Fruit fly (Drosophila melanogaster) whole organism, pupa: ENCODE measurements around the gene CG13045.

Experiments
- CG10348 ChIP-seq: fragments of 200-800 bp; sonication (Bioruptor generic); IDR thresholded peaks from 2 replicates; pipeline ENCODE4 v1.3.6; 2022; ENCODE audit warnings: missing biosample characterization, missing genetic modification characterization
- CG12605 ChIP-seq: fragments of 200-800 bp; sonication (Bioruptor generic); IDR thresholded peaks from 2 replicates; pipeline ENCODE4 v1.3.6; 2022; ENCODE audit warnings: missing biosample characterization, missing genetic modification characterization
- CG13204 ChIP-seq: fragments of 200-800 bp; sonication (Bioruptor generic); optimal IDR thresholded peaks from 2 replicates; lab custom pipeline; 2018; ENCODE audit warnings: missing biosample characterization, mild to moderate bottlenecking, missing genetic modification characterization, moderate library complexity
- CG14655 ChIP-seq: fragments of 200-800 bp; sonication (Bioruptor generic); optimal IDR thresholded peaks from 3 replicates; lab custom pipeline; 2017; ENCODE audit warnings: mild to moderate bottlenecking, missing biosample characterization, missing genetic modification reagents, missing genetic modification characterization
- CG15710 ChIP-seq: fragments of 200-800 bp; sonication (Bioruptor generic); optimal IDR thresholded peaks from 2 replicates; lab custom pipeline; 2018; ENCODE audit warnings: missing biosample characterization, mild to moderate bottlenecking, missing genetic modification characterization, moderate library complexity
- CG17806 ChIP-seq: fragments of 200-800 bp; sonication (Bioruptor generic); optimal IDR thresholded peaks from 2 replicates; lab custom pipeline; 2018; ENCODE audit warnings: missing biosample characterization, mild to moderate bottlenecking, missing genetic modification characterization, moderate library complexity
- CG32121 ChIP-seq: fragments of 200-800 bp; sonication (Bioruptor generic); IDR thresholded peaks from 2 replicates; pipeline ENCODE4 v1.3.6; 2022; ENCODE audit warnings: missing biosample characterization, missing genetic modification characterization
- CG34367 ChIP-seq: fragments of 200-800 bp; sonication (Bioruptor generic); optimal IDR thresholded peaks from 2 replicates; lab custom pipeline; 2018; ENCODE audit warnings: missing biosample characterization, mild to moderate bottlenecking, missing genetic modification characterization
- CG4496 ChIP-seq: fragments of 200-800 bp; sonication (Bioruptor generic); IDR thresholded peaks from 3 replicates; pipeline ENCODE4 v1.3.6; 2022; ENCODE audit warnings: missing biosample characterization, missing genetic modification characterization
- CG8159 ChIP-seq: fragments of 200-800 bp; sonication (Bioruptor generic); optimal IDR thresholded peaks from 3 replicates; lab custom pipeline; 2018; ENCODE audit warnings: missing biosample characterization, mild to moderate bottlenecking, missing genetic modification characterization, moderate library complexity
- CG8301 ChIP-seq: fragments of 200-800 bp; sonication (Bioruptor generic); optimal IDR thresholded peaks from 2 replicates; lab custom pipeline; 2018; ENCODE audit warnings: missing biosample characterization, mild to moderate bottlenecking, missing genetic modification characterization
- CG9948 ChIP-seq: fragments of 200-800 bp; sonication (Bioruptor generic); optimal IDR thresholded peaks from 2 replicates; lab custom pipeline; 2018; ENCODE audit warnings: missing biosample characterization, mild to moderate bottlenecking, missing genetic modification characterization, moderate library complexity
- D1 ChIP-seq: fragments of 200-800 bp; sonication (Bioruptor generic); optimal IDR thresholded peaks from 2 replicates; lab custom pipeline; 2018; ENCODE audit warnings: missing biosample characterization, mild to moderate bottlenecking, missing genetic modification characterization, moderate library complexity
- EcR ChIP-seq: fragments of 200-800 bp; sonication (Bioruptor generic); optimal IDR thresholded peaks from 3 replicates; lab custom pipeline; 2019; ENCODE audit warnings: missing biosample characterization, missing genetic modification characterization, mild to moderate bottlenecking, moderate library complexity, missing genetic modification reagents
- Ets98B ChIP-seq: fragments of 200-800 bp; sonication (Bioruptor generic); IDR thresholded peaks from 2 replicates; pipeline ENCODE4 v1.3.6; 2022; ENCODE audit warnings: missing biosample characterization, missing genetic modification characterization
- Pif1A ChIP-seq: fragments of 200-800 bp; sonication (Bioruptor generic); optimal IDR thresholded peaks from 3 replicates; lab custom pipeline; 2016; ENCODE audit warnings: missing biosample characterization, missing genetic modification characterization
- Pif1B ChIP-seq: fragments of 200-800 bp; sonication (Bioruptor generic); optimal IDR thresholded peaks from 3 replicates; lab custom pipeline; 2016; ENCODE audit warnings: missing biosample characterization, missing genetic modification characterization
- Snoo ChIP-seq: fragments of 200-800 bp; sonication (Bioruptor generic); optimal IDR thresholded peaks from 3 replicates; lab custom pipeline; 2017; ENCODE audit warnings: missing biosample characterization, mild to moderate bottlenecking, missing genetic modification characterization, inconsistent platforms
- fd96Ca ChIP-seq: fragments of 200-800 bp; sonication (Bioruptor generic); IDR thresholded peaks from 3 replicates; pipeline ENCODE4 v1.3.6; 2022; ENCODE audit warnings: missing biosample characterization, missing genetic modification characterization
- gl ChIP-seq: fragments of 200-800 bp; sonication (Bioruptor generic); optimal IDR thresholded peaks from 2 replicates; lab custom pipeline; 2018; ENCODE audit warnings: missing biosample characterization, mild to moderate bottlenecking, missing genetic modification characterization
- rn ChIP-seq: fragments of 200-800 bp; sonication (Bioruptor generic); IDR thresholded peaks from 2 replicates; pipeline ENCODE4 v1.3.6; 2022; ENCODE audit warnings: missing biosample characterization, missing genetic modification characterization

The CG13045 gene

DNA sequence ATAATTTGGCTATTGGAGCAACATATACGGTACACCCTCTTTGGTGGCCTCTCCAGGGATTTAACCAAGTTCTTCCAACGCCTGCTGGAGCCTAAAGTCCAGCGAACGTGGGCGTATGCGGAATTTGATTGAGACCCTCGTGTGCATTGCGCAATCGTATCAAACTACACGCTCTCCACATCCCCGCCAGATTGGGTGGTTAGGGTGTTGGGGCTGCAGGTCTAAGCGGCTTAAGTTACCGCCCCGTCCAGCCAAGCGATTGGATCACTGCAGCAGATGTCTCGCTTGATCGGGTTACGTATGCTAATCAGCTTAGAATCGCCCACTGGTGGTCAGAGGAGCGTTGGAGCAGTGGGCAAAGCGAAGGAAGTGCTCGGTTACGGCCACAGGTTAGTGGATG, 40.0 kb upstream of the CG13045 start, which contains the start of gene CG33060:
Gene CG33060 (plus strand): TSS at position 301 of the 400 bp plus-strand sequence.
- no peak for TF ChIP-seq rn
- no peak for TF ChIP-seq D1 (tag; lab: Kevin White, UChicago)
- no peak for TF ChIP-seq Ets98B
- TF ChIP-seq Snoo: no peak
- no peak for TF ChIP-seq CG17806 (tag; lab: Kevin White, UChicago)
- TF ChIP-seq fd96Ca (GFP tag; lab: Robert Waterston, UW): no peak
- TF ChIP-seq CG10348: no peak
- no peak for TF ChIP-seq CG32121 (GFP tag; lab: Robert Waterston, UW)
- TF ChIP-seq CG4496 (GFP tag; lab: Robert Waterston, UW): no peak
- TF ChIP-seq EcR (GFP tag; lab: Kevin White, UChicago): no peak
- TF ChIP-seq Pif1B: no peak
- TF ChIP-seq CG8301 (tag; lab: Kevin White, UChicago): no peak
- no peak for TF ChIP-seq CG34367 (tag; lab: Kevin White, UChicago)
- TF ChIP-seq CG8159 (tag; lab: Kevin White, UChicago): no peak
- no peak for TF ChIP-seq CG13204 (GFP tag; lab: Kevin White, UChicago)
- TF ChIP-seq CG12605: no peak
- TF ChIP-seq CG14655: no peak
- TF ChIP-seq gl: no peak
- TF ChIP-seq CG9948 (tag; lab: Kevin White, UChicago): no peak
- TF ChIP-seq Pif1A (GFP tag; lab: Kevin White, UChicago): no peak

DNA sequence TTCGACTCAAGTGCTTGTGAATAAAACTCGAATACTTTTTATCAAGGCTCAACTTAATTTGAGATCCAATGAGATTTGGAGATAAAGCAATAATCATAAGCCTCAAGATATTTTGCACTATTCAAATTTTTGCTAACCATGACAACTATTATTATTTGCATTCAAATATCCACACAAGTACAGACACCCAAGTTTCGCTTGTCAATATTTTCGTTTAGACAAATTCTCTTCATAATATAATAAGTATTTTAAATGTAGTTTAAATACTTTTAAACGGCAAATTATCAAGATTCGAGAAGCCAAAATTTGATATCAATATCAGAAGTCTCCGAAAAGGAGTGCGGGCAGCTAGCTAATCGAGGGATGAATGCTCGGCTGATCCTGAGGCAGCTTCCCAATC, 38.7 kb upstream of the CG13045 start, which contains the start of gene CG33061:
Gene CG33061 (plus strand): TSS at position 301 of the 400 bp plus-strand sequence.
- no peak for TF ChIP-seq CG4496 (GFP tag; lab: Robert Waterston, UW)
- no peak for TF ChIP-seq CG34367 (tag; lab: Kevin White, UChicago)
- no peak for TF ChIP-seq CG9948 (tag; lab: Kevin White, UChicago)
- TF ChIP-seq CG17806 (tag; lab: Kevin White, UChicago): no peak
- no peak for TF ChIP-seq CG14655
- TF ChIP-seq D1 (tag; lab: Kevin White, UChicago): no peak
- TF ChIP-seq CG15710 (tag; lab: Kevin White, UChicago): no peak
- TF ChIP-seq EcR (GFP tag; lab: Kevin White, UChicago): no peak
- TF ChIP-seq gl: no peak
- no peak for TF ChIP-seq fd96Ca (GFP tag; lab: Robert Waterston, UW)
- no peak for TF ChIP-seq CG8159 (tag; lab: Kevin White, UChicago)
- no peak for TF ChIP-seq CG13204 (GFP tag; lab: Kevin White, UChicago)

DNA sequence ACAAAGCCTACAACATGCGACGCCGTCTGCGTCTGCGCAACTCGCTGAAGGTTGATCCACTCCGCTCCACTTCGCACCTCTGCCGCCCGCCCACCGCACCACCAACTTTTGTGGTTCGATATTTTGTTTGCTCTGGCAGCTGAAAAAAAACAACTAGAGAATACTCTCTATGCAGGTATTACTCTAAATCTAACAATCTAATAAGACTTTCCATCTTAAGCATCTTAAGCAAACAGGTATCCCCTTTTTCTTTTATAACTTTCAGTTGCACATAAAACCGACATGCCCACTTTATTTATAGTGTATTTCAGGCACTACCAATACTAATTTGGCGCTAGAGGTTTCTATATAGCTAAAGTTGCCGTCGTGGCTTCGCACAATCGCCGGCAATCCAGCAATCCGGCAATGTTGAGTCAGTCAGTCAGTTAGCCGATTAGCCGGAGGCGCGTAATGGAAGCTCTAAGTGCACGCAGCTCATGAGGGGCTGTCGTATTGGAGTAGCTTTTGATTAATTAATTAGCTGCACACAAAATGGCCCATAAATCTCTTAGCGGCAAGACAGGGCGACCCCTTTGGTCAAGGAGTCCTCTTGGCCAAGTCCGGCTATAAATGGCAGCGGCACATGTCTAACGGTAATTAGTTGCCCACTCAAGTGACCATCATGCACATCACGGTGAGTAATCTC, 37.6 kb upstream of the CG13045 start, which contains the start of gene CG13058:
Gene CG13058 (plus strand): TSS at position 635 of the 685 bp plus-strand sequence.
- TF ChIP-seq Pif1B: no peak
- no peak for TF ChIP-seq D1 (tag; lab: Kevin White, UChicago)
- TF ChIP-seq CG17806 (tag; lab: Kevin White, UChicago): peak; percentile 38
- no peak for TF ChIP-seq rn
- TF ChIP-seq CG10348: peak; percentile 81
- TF ChIP-seq CG9948 (tag; lab: Kevin White, UChicago): peak; percentile 55
- TF ChIP-seq CG4496 (GFP tag; lab: Robert Waterston, UW): peak; percentile 22; the same call in 1 of the 3 replicates
- TF ChIP-seq EcR (GFP tag; lab: Kevin White, UChicago): peak; percentile 1
- peak; percentile 70 for TF ChIP-seq CG8159 (tag; lab: Kevin White, UChicago)
- TF ChIP-seq fd96Ca (GFP tag; lab: Robert Waterston, UW): 0 out of 3 replicates have a peak, but pooled peaks have one; percentile 20
- TF ChIP-seq CG8301 (tag; lab: Kevin White, UChicago): peak; percentile 66
- TF ChIP-seq Ets98B: peak; percentile 23
- TF ChIP-seq CG32121 (GFP tag; lab: Robert Waterston, UW): peak; percentile 63
- TF ChIP-seq CG15710 (tag; lab: Kevin White, UChicago): peak; percentile 69
- peak; percentile 7 for TF ChIP-seq Pif1A (GFP tag; lab: Kevin White, UChicago)
- no peak for TF ChIP-seq CG13204 (GFP tag; lab: Kevin White, UChicago)
- peak; percentile 68 for TF ChIP-seq CG14655
- TF ChIP-seq gl: no peak
- no peak for TF ChIP-seq CG12605
- TF ChIP-seq Snoo: no peak
- peak; percentile 65 for TF ChIP-seq CG34367 (tag; lab: Kevin White, UChicago)

DNA sequence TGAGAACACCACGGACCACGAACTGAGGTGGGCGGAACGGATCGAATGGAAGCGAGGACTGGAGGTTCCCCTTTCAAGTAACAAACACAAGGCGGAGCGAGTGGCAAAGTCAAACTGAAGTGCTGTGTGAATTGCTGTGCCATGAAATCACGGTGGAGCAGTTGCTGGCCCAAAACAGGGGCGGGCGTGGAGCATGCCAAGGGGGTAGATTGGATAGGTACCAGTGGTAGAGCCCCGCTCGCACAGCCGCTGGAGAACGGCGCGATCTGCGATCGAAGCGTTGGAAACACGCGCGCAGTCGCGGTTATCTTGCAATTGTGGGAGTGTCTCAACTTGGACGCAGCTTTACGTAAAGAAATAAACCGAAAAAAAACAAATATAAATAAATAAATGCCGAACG, 37.0 kb upstream of the CG13045 start, which contains the start of gene CG13038:
Gene CG13038 (minus strand): TSS at position 118 of the 400 bp plus-strand sequence.
- TF ChIP-seq gl (no peak), fd96Ca (GFP tag; lab: Robert Waterston, UW) (peak; percentile 59; the same call in 1 of the 3 replicates), CG34367 (tag; lab: Kevin White, UChicago) (no peak), CG4496 (GFP tag; lab: Robert Waterston, UW) (peak; percentile 63), Ets98B (peak; percentile 66)

DNA sequence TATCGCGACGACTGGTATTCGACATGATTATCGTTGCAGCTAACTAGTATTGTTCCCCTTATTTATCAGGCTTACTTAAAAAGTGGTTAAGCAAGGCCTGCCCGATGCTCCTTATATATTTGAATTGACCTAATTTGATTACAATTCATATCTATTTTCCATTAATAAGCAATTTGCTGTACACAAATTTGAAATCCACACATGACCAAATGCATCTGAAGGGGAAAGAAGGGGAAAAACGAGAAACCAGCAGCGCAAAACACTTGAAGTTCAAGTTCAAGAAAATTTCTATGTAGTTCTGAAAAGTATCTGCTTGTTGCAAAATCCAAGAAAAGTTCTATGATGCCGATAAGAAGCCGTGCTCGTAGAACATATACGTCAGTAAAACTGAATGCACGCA, 35.9 kb upstream of the CG13045 start, which contains the start of the genes CG13040 and CG13039:
Gene CG13040 (minus strand): TSS at position 101 of the 400 bp plus-strand sequence.
Gene CG13039 (minus strand): TSS at position 106 of the 400 bp plus-strand sequence.
- no peak for TF ChIP-seq CG14655
- TF ChIP-seq gl: no peak
- TF ChIP-seq rn: no peak
- TF ChIP-seq CG10348: no peak
- TF ChIP-seq D1 (tag; lab: Kevin White, UChicago): no peak
- no peak for TF ChIP-seq Pif1A (GFP tag; lab: Kevin White, UChicago)
- no peak for TF ChIP-seq CG13204 (GFP tag; lab: Kevin White, UChicago)

DNA sequence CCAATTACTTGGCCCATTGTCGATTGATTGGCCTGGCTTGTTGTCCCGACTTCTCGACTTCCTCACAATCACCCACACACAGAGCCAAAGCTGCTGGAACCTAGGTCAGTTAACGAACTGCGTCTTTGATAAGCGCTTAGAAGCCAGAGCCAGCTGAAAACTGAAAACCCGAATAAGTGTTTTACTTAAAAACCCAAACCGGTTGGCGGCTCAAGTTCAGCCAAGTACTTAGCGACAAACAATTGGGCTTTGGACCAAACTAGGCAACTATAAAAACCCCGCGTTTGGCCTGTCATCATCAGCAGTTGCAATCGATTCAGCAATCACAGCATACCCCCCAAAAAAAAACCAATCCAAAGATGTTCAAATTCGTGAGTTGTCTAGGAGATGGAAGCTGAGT, 32.6 kb upstream of the CG13045 start, which contains the start of gene CG13059:
Gene CG13059 (plus strand): TSS at position 301 of the 400 bp plus-strand sequence.
- no peak for TF ChIP-seq CG8301 (tag; lab: Kevin White, UChicago)
- no peak for TF ChIP-seq CG34367 (tag; lab: Kevin White, UChicago)
- no peak for TF ChIP-seq D1 (tag; lab: Kevin White, UChicago)
